Worm (Caenorhabditis elegans) whole organism, L2 larva: ENCODE measurements around the gene B0035.3.

Source experiments
- C34F6.9 ChIP-seq: fragments of 150-350 bp; optimal IDR thresholded peaks from 2 replicates; lab custom pipeline; 2014; ENCODE audit warnings: missing biosample characterization, missing genetic modification characterization
- F13H6.1 ChIP-seq: sonication (generic microtip); optimal IDR thresholded peaks from 2 replicates; lab custom pipeline; 2016; ENCODE audit warnings: missing genetic modification characterization, missing compliant biosample characterization
- R02D3.7 ChIP-seq: fragments of 150-350 bp; optimal IDR thresholded peaks from 2 replicates; lab custom pipeline; 2014; ENCODE audit warnings: missing biosample characterization, missing genetic modification characterization
- Y55F3AM.14 ChIP-seq: fragments of 200-800 bp; sonication (Bioruptor generic); optimal IDR thresholded peaks from 2 replicates; lab custom pipeline; 2018; ENCODE audit warnings: mild to moderate bottlenecking, missing genetic modification characterization, missing compliant biosample characterization
- alr-1 ChIP-seq: fragments of 150-350 bp; optimal IDR thresholded peaks from 2 replicates; lab custom pipeline; 2014; ENCODE audit warnings: missing biosample characterization, missing genetic modification characterization
- aly-2 ChIP-seq: fragments of 150-350 bp; optimal IDR thresholded peaks from 2 replicates; lab custom pipeline; 2014; ENCODE audit warnings: missing biosample characterization, missing genetic modification characterization
- ama-1 ChIP-seq: fragments of 150-350 bp; optimal IDR thresholded peaks from 2 replicates; lab custom pipeline; 2018; ENCODE audit warnings: inconsistent platforms
- ceh-16 ChIP-seq: fragments of 150-350 bp; optimal IDR thresholded peaks from 2 replicates; lab custom pipeline; 2014; ENCODE audit warnings: missing biosample characterization, missing genetic modification characterization
- ceh-82 ChIP-seq: fragments of 150-350 bp; optimal IDR thresholded peaks from 2 replicates; lab custom pipeline; 2014; ENCODE audit warnings: missing biosample characterization, missing genetic modification characterization
- crh-2 ChIP-seq: sonication (generic microtip); optimal IDR thresholded peaks from 2 replicates; lab custom pipeline; 2017; ENCODE audit warnings: missing biosample characterization, missing genetic modification characterization
- dmd-4 ChIP-seq: sonication (generic microtip); optimal IDR thresholded peaks from 2 replicates; lab custom pipeline; 2017; ENCODE audit warnings: missing biosample characterization, missing genetic modification characterization
- egl-27 ChIP-seq: sonication (generic microtip); optimal IDR thresholded peaks from 3 replicates; lab custom pipeline; 2017; ENCODE audit warnings: missing biosample characterization, missing genetic modification reagents, missing genetic modification characterization
- elt-1 ChIP-seq: fragments of 150-350 bp; optimal IDR thresholded peaks from 2 replicates; lab custom pipeline; 2014; ENCODE audit warnings: missing biosample characterization, missing genetic modification characterization
- gmeb-1 ChIP-seq: fragments of 150-350 bp; optimal IDR thresholded peaks from 2 replicates; lab custom pipeline; 2014; ENCODE audit warnings: missing biosample characterization, missing genetic modification characterization
- lin-11 ChIP-seq: fragments of 150-350 bp; sonication (generic microtip); optimal IDR thresholded peaks from 2 replicates; lab custom pipeline; 2014; ENCODE audit warnings: missing biosample characterization, missing genetic modification characterization, inconsistent platforms, mixed read lengths
- lin-13 ChIP-seq: fragments of 150-350 bp; optimal IDR thresholded peaks from 2 replicates; lab custom pipeline; 2014; ENCODE audit warnings: missing biosample characterization, missing genetic modification reagents, missing genetic modification characterization
- lin-39 ChIP-seq: fragments of 150-350 bp; optimal IDR thresholded peaks from 2 replicates; lab custom pipeline; 2014; ENCODE audit warnings: missing biosample characterization, missing genetic modification reagents, missing genetic modification characterization
- mbf-1 ChIP-seq: sonication (generic microtip); optimal IDR thresholded peaks from 2 replicates; lab custom pipeline; 2017; ENCODE audit warnings: missing biosample characterization, missing genetic modification characterization
- nhr-10 ChIP-seq: sonication (generic microtip); optimal IDR thresholded peaks from 2 replicates; lab custom pipeline; 2017; ENCODE audit warnings: missing biosample characterization, missing genetic modification characterization
- nhr-11 ChIP-seq: fragments of 150-350 bp; optimal IDR thresholded peaks from 2 replicates; lab custom pipeline; 2014; ENCODE audit warnings: missing biosample characterization, missing genetic modification characterization
- nhr-129 ChIP-seq: fragments of 150-350 bp; optimal IDR thresholded peaks from 2 replicates; lab custom pipeline; 2014; ENCODE audit warnings: missing biosample characterization, missing genetic modification characterization
- nhr-23 ChIP-seq: fragments of 150-350 bp; optimal IDR thresholded peaks from 2 replicates; lab custom pipeline; 2014; ENCODE audit warnings: missing biosample characterization, missing genetic modification reagents, missing genetic modification characterization
- nhr-237 ChIP-seq: fragments of 150-350 bp; optimal IDR thresholded peaks from 2 replicates; lab custom pipeline; 2014; ENCODE audit warnings: missing biosample characterization, missing genetic modification characterization
- nhr-25 ChIP-seq: fragments of 150-350 bp; sonication (generic microtip); optimal IDR thresholded peaks from 3 replicates; lab custom pipeline; 2014; ENCODE audit warnings: missing biosample characterization, missing genetic modification characterization
- nhr-6 ChIP-seq: fragments of 150-350 bp; optimal IDR thresholded peaks from 2 replicates; lab custom pipeline; 2014; ENCODE audit warnings: missing biosample characterization, missing genetic modification characterization
- peb-1 ChIP-seq: fragments of 150-350 bp; optimal IDR thresholded peaks from 2 replicates; lab custom pipeline; 2014; ENCODE audit warnings: missing biosample characterization, missing genetic modification characterization
- sem-4 ChIP-seq: fragments of 150-350 bp; optimal IDR thresholded peaks from 2 replicates; lab custom pipeline; 2014; ENCODE audit warnings: missing biosample characterization, missing genetic modification reagents, missing genetic modification characterization
- skn-1 ChIP-seq: sonication (generic microtip); optimal IDR thresholded peaks from 2 replicates; lab custom pipeline; 2017; ENCODE audit warnings: missing biosample characterization, missing genetic modification characterization
- sma-3 ChIP-seq: sonication (generic microtip); optimal IDR thresholded peaks from 2 replicates; lab custom pipeline; 2016; ENCODE audit warnings: missing genetic modification reagents, missing genetic modification characterization, missing compliant biosample characterization
- unc-39 ChIP-seq: fragments of 150-350 bp; optimal IDR thresholded peaks from 2 replicates; lab custom pipeline; 2014; ENCODE audit warnings: missing biosample characterization, missing genetic modification characterization
- zag-1 ChIP-seq: fragments of 150-350 bp; optimal IDR thresholded peaks from 2 replicates; lab custom pipeline; 2014; ENCODE audit warnings: missing biosample characterization, missing genetic modification characterization
- ztf-11 ChIP-seq: sonication (generic microtip); optimal IDR thresholded peaks from 2 replicates; lab custom pipeline; 2017; ENCODE audit warnings: missing biosample characterization, missing genetic modification characterization
- ztf-4 ChIP-seq: fragments of 150-350 bp; optimal IDR thresholded peaks from 2 replicates; lab custom pipeline; 2014; ENCODE audit warnings: missing biosample characterization, missing genetic modification characterization

The B0035.3 gene

ce11 chrIV:11323666-11324065 lies 8.9 kb upstream of the B0035.3 start:
- TF ChIP-seq nhr-237 (tag; lab: Kevin White, UChicago) = no peak

DNA sequence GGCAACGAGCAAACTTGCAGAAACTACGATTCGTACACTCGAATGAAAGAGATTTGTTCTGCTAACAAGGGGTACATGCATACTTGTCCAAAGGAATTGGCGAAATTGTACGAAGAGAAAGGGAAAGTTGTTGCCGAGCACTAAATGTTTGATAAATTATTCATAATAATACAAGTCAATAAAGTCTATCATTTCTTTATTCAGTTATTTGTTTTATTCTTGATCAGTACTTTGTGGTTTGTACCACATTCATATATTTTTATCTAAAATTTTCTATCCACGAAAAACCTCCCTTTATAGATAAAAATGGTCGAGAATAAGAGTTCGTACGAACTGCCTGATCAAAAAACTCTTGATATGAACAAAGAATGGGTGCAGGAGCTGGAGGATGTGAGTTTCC lies 5.7 kb upstream of the B0035.3 start, which contains the start of gene edg-1:
edg-1 (plus strand) TSS at position 301 of the 400 bp plus-strand sequence.
- TF ChIP-seq lin-39 = no peak
- TF ChIP-seq unc-39 (tag; lab: Kevin White, UChicago) = no peak
- no peak for TF ChIP-seq peb-1 (tag; lab: Kevin White, UChicago)
- no peak for TF ChIP-seq ceh-82 (tag; lab: Kevin White, UChicago)
- no peak for TF ChIP-seq dmd-4 (tag; lab: Kevin White, UChicago)
- no peak for TF ChIP-seq F13H6.1 (tag; lab: Kevin White, UChicago)
- TF ChIP-seq lin-11 (tag; lab: Kevin White, UChicago) = no peak
- no peak for TF ChIP-seq zag-1
- no peak for TF ChIP-seq nhr-10 (tag; lab: Kevin White, UChicago)
- no peak for TF ChIP-seq lin-13 (GFP tag; lab: Kevin White, UChicago)
- TF ChIP-seq sem-4 (tag; lab: Kevin White, UChicago) = no peak
- TF ChIP-seq R02D3.7 (tag; lab: Kevin White, UChicago) = no peak
- no peak for TF ChIP-seq ztf-4 (tag; lab: Kevin White, UChicago)
- TF ChIP-seq sma-3 (GFP tag; lab: Kevin White, UChicago) = no peak
- TF ChIP-seq nhr-25 (tag; lab: Kevin White, UChicago) = no peak
- no peak for TF ChIP-seq egl-27 (tag; lab: Kevin White, UChicago)
- TF ChIP-seq, all 48 proteins: peak for 0

DNA sequence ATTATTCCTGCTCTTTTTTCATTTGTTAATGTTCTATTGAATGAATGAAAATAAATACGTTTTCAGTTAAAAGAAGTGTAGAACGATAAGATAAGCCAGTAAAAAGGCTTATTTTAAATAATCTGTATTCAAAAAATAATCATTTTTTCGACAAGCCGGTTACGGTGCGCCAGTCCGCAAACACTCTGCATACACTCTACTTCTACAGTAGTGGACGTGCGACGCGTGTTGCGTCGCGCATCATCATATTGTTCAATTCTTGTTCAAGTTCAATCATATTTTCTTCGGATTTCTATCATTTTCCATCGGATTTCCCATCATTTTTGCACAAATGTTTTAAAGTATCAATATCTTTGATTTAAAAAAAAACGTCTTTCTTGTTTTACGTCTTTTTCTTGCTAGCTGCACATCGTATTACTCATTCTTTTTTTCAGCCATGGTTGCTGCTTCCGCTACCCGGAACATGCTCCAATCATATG lies 5.1 kb upstream of the B0035.3 start, which contains the start of gene B0035.18:
B0035.18 (plus strand) TSS at position 429 of the 479 bp plus-strand sequence.
- no peak for TF ChIP-seq ztf-11 (tag; lab: Kevin White, UChicago)
- TF ChIP-seq lin-39 = no peak
- TF ChIP-seq elt-1 (tag; lab: Kevin White, UChicago) = no peak
- TF ChIP-seq ztf-4 (tag; lab: Kevin White, UChicago) = no peak
- no peak for TF ChIP-seq ama-1 (lab: Kevin White, UChicago)
- TF ChIP-seq nhr-129 (tag; lab: Kevin White, UChicago) = no peak
- TF ChIP-seq nhr-6 (tag; lab: Kevin White, UChicago) = no peak

DNA sequence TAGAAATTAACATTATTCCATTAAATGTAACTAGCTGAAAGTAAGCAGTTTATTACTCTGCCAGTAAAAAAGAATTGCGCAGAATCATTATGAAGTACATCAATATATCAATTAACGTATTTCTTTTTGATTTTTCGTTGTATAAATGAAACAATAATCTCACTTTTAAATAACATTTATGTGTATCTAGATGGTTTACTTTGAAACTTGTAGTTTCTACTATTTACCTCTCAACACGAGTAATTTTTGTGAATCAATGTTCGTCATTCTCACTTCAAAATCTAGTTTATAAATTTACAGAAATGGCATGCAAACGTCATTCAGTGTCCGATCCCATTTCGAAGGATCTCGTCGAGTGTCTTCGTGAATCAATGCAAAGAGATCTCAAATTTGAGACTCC lies 2.3 kb upstream of the B0035.3 start, which contains the start of gene gspd-1:
gspd-1 (plus strand) TSS at position 301 of the 400 bp plus-strand sequence.
- TF ChIP-seq egl-27 (tag; lab: Kevin White, UChicago) = no peak
- no peak for TF ChIP-seq mbf-1 (tag; lab: Kevin White, UChicago)
- TF ChIP-seq nhr-129 (tag; lab: Kevin White, UChicago) = no peak
- TF ChIP-seq nhr-23 (tag; lab: Kevin White, UChicago) = no peak
- TF ChIP-seq crh-2 (tag; lab: Kevin White, UChicago) = no peak
- TF ChIP-seq peb-1 (tag; lab: Kevin White, UChicago) = no peak
- no peak for TF ChIP-seq nhr-6 (tag; lab: Kevin White, UChicago)
- no peak for TF ChIP-seq aly-2 (tag; lab: Kevin White, UChicago)
- TF ChIP-seq Y55F3AM.14 (GFP tag; lab: Kevin White, UChicago) = no peak
- no peak for TF ChIP-seq nhr-11 (tag; lab: Kevin White, UChicago)
- TF ChIP-seq gmeb-1 (tag; lab: Kevin White, UChicago) = no peak

DNA sequence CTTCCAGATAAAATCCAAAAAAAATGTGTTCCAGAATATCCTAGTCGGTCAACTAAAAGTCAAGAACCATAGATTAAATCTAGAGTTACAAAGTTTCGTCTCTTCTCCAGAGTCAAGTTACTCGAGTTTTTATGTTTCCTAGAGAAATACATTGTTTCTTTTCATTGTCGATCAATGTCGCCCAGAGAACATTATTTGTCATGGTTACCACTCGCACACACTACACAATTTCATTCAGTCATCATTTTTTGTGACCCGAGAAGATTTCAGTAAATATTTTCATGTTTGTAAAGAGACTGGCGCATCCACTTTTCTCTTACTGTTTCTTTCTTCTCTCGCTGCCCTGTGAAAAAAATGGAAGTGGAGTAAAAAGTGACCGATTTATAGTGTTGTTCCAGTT lies 1.8 kb upstream of the B0035.3 start:
- no peak for TF ChIP-seq ceh-16 (tag; lab: Kevin White, UChicago)
- TF ChIP-seq alr-1 (tag; lab: Kevin White, UChicago) = no peak
- TF ChIP-seq skn-1 (tag; lab: Kevin White, UChicago) = no peak
- no peak for TF ChIP-seq Y55F3AM.14 (GFP tag; lab: Kevin White, UChicago)
- no peak for TF ChIP-seq C34F6.9 (tag; lab: Kevin White, UChicago)
- TF ChIP-seq mbf-1 (tag; lab: Kevin White, UChicago) = no peak
- no peak for TF ChIP-seq aly-2 (tag; lab: Kevin White, UChicago)
- TF ChIP-seq nhr-23 (tag; lab: Kevin White, UChicago) = no peak
- no peak for TF ChIP-seq nhr-25 (tag; lab: Kevin White, UChicago)
